In genomic region chrX:9664426-9664825, dm6 we compare ENCODE assay signal across 1 fruit fly cellular context.
TF ChIP-seq lines count a peak whose summit lies in the region.

No protein-coding gene starts in this region.

TF ChIP-seq in whole organism, embryonic, 481 proteins besides CTCF, POLR2A, EP300 and RAD21 (continued from another document):
- TF ChIP-seq CG10462 (GFP tag; optimal IDR thresholded peaks at IDR 0.05; lab: Kevin White, UChicago), result no peak
- TF ChIP-seq CG33557 (GFP tag; optimal IDR thresholded peaks at IDR 0.05; lab: Kevin White, UChicago), result no peak
- TF ChIP-seq CG16863 (GFP tag; optimal IDR thresholded peaks at IDR 0.05; lab: Kevin White, UChicago), result peak; percentile 33
- TF ChIP-seq her (GFP tag; optimal IDR thresholded peaks at IDR 0.05; lab: Kevin White, UChicago), result peak; percentile 51
- no peak for TF ChIP-seq CG6791 (GFP tag; IDR thresholded peaks at IDR 0.05; lab: Robert Waterston, UW; ENCODE audit: partially characterized antibody)
- no peak for TF ChIP-seq p53 (GFP tag; optimal IDR thresholded peaks at IDR 0.05; lab: Kevin White, UChicago)
- no peak for TF ChIP-seq CG11696 (GFP tag; IDR thresholded peaks at IDR 0.05; lab: Robert Waterston, UW)
- peak; percentile 22 for TF ChIP-seq CHES-1-like (GFP tag; optimal IDR thresholded peaks at IDR 0.05; lab: Kevin White, UChicago)
- peak; percentile 56 for TF ChIP-seq phol (tag; optimal IDR thresholded peaks at IDR 0.05; lab: Kevin White, UChicago)
- peak; percentile 8 for TF ChIP-seq CG3995 (GFP tag; optimal IDR thresholded peaks at IDR 0.05; lab: Kevin White, UChicago)
- no peak for TF ChIP-seq cg (GFP tag; optimal IDR thresholded peaks at IDR 0.05; lab: Kevin White, UChicago)
- TF ChIP-seq pros (GFP tag; optimal IDR thresholded peaks at IDR 0.05; lab: Kevin White, UChicago), result no peak
- TF ChIP-seq CG15601 (tag; optimal IDR thresholded peaks at IDR 0.05; lab: Kevin White, UChicago), result peak; percentile 51
- TF ChIP-seq gcm (GFP tag; optimal IDR thresholded peaks at IDR 0.05; lab: Kevin White, UChicago), result peak; percentile 55
- TF ChIP-seq Optix (GFP tag; IDR thresholded peaks at IDR 0.05; lab: Robert Waterston, UW), result 0 out of 3 replicates have a peak, but pooled peaks have one; percentile 14
- 0 out of 2 replicates have a peak, but pooled peaks have one; percentile 24 for TF ChIP-seq Drgx (GFP tag; IDR thresholded peaks at IDR 0.05; lab: Robert Waterston, UW)
- TF ChIP-seq pum (GFP tag; optimal IDR thresholded peaks at IDR 0.05; lab: Kevin White, UChicago), result no peak
- TF ChIP-seq CG3407 (GFP tag; optimal IDR thresholded peaks at IDR 0.05; lab: Kevin White, UChicago), result peak; percentile 6
- TF ChIP-seq Elba2 (GFP tag; optimal IDR thresholded peaks at IDR 0.05; lab: Kevin White, UChicago), result no peak
- TF ChIP-seq CG15696 (tag; optimal IDR thresholded peaks at IDR 0.05; lab: Kevin White, UChicago), result no peak
- TF ChIP-seq CG33213 (GFP tag; optimal IDR thresholded peaks at IDR 0.05; lab: Kevin White, UChicago), result peak; percentile 7
- TF ChIP-seq bbx (GFP tag; IDR thresholded peaks at IDR 0.05; lab: Robert Waterston, UW; ENCODE audit: partially characterized antibody), result no peak
- TF ChIP-seq CG9437 (GFP tag; optimal IDR thresholded peaks at IDR 0.05; lab: Kevin White, UChicago), result peak; percentile 33
- TF ChIP-seq Poxn (GFP tag; IDR thresholded peaks at IDR 0.05; lab: Robert Waterston, UW), result no peak
- TF ChIP-seq Oli (tag; optimal IDR thresholded peaks at IDR 0.05; lab: Kevin White, UChicago), result peak; percentile 58
- peak; percentile 22 for TF ChIP-seq fu2 (GFP tag; optimal IDR thresholded peaks at IDR 0.05; lab: Kevin White, UChicago)
- no peak for TF ChIP-seq Atf-2 (GFP tag; optimal IDR thresholded peaks at IDR 0.05; lab: Kevin White, UChicago)
- peak; percentile 77 for TF ChIP-seq sug (tag; optimal IDR thresholded peaks at IDR 0.05; lab: Kevin White, UChicago)
- TF ChIP-seq CG2712 (tag; optimal IDR thresholded peaks at IDR 0.05; lab: Kevin White, UChicago), result peak; percentile 63
- TF ChIP-seq CG6765 (GFP tag; optimal IDR thresholded peaks at IDR 0.05; lab: Kevin White, UChicago), result no peak
- TF ChIP-seq crc (GFP tag; optimal IDR thresholded peaks at IDR 0.05; lab: Kevin White, UChicago), result no peak
- peak; percentile 37 for TF ChIP-seq Xbp1 (GFP tag; optimal IDR thresholded peaks at IDR 0.05; lab: Kevin White, UChicago)
- peak; percentile 2 for TF ChIP-seq grn (GFP tag; optimal IDR thresholded peaks at IDR 0.05; lab: Kevin White, UChicago)
- 0 out of 3 replicates have a peak, but pooled peaks have one; percentile 45 for TF ChIP-seq dysf (GFP tag; IDR thresholded peaks at IDR 0.05; lab: Robert Waterston, UW)
- no peak for TF ChIP-seq CG3838 (GFP tag; optimal IDR thresholded peaks at IDR 0.05; lab: Kevin White, UChicago)
- 0 out of 3 replicates have a peak, but pooled peaks have one; percentile 33 for TF ChIP-seq H15 (GFP tag; IDR thresholded peaks at IDR 0.05; lab: Robert Waterston, UW)
- TF ChIP-seq Fer2 (tag; optimal IDR thresholded peaks at IDR 0.05; lab: Kevin White, UChicago), result no peak
- no peak for TF ChIP-seq insv (GFP tag; optimal IDR thresholded peaks at IDR 0.05; lab: Kevin White, UChicago)
- TF ChIP-seq ERR (GFP tag; optimal IDR thresholded peaks at IDR 0.05; lab: Kevin White, UChicago), result peak; percentile 40
- TF ChIP-seq unc-4 (GFP tag; IDR thresholded peaks at IDR 0.05; lab: Robert Waterston, UW; ENCODE audit: partially characterized antibody), result no peak
- peak; percentile 52 for TF ChIP-seq CG6254 (GFP tag; optimal IDR thresholded peaks at IDR 0.05; lab: Kevin White, UChicago)
- TF ChIP-seq trem (tag; optimal IDR thresholded peaks at IDR 0.05; lab: Kevin White, UChicago), result peak; percentile 6
- TF ChIP-seq amos (GFP tag; IDR thresholded peaks at IDR 0.05; lab: Robert Waterston, UW; ENCODE audit: partially characterized antibody), result no peak
- TF ChIP-seq Myb (GFP tag; optimal IDR thresholded peaks at IDR 0.05; lab: Kevin White, UChicago), result peak; percentile 24
- TF ChIP-seq NfI (GFP tag; optimal IDR thresholded peaks at IDR 0.05; lab: Kevin White, UChicago), result peak; percentile 45
- no peak for TF ChIP-seq bowl (GFP tag; IDR thresholded peaks at IDR 0.05; lab: Robert Waterston, UW)
- TF ChIP-seq tx (GFP tag; optimal IDR thresholded peaks at IDR 0.05; lab: Kevin White, UChicago), result peak; percentile 20
- no peak for TF ChIP-seq Ptx1 (GFP tag; IDR thresholded peaks at IDR 0.05; lab: Robert Waterston, UW)
- TF ChIP-seq vnd (GFP tag; IDR thresholded peaks at IDR 0.05; lab: Robert Waterston, UW; ENCODE audit: partially characterized antibody), result no peak
- TF ChIP-seq CG43689 (GFP tag; IDR thresholded peaks at IDR 0.05; lab: Robert Waterston, UW), result no peak
- no peak for TF ChIP-seq Hmr (GFP tag; optimal IDR thresholded peaks at IDR 0.05; lab: Kevin White, UChicago)
- no peak for TF ChIP-seq CG17361 (GFP tag; IDR thresholded peaks at IDR 0.05; lab: Robert Waterston, UW)
- TF ChIP-seq CG14441 (GFP tag; IDR thresholded peaks at IDR 0.05; lab: Robert Waterston, UW), result 0 out of 2 replicates have a peak, but pooled peaks have one; percentile 27
- TF ChIP-seq CG11247 (GFP tag; IDR thresholded peaks at IDR 0.05; lab: Robert Waterston, UW), result no peak
- no peak for TF ChIP-seq Side (GFP tag; optimal IDR thresholded peaks at IDR 0.05; lab: Kevin White, UChicago)
- TF ChIP-seq pb (GFP tag; optimal IDR thresholded peaks at IDR 0.05; lab: Kevin White, UChicago), result no peak
- no peak for TF ChIP-seq CG18599 (GFP tag; optimal IDR thresholded peaks at IDR 0.05; lab: Kevin White, UChicago)
- no peak for TF ChIP-seq CrebB (tag; optimal IDR thresholded peaks at IDR 0.05; lab: Kevin White, UChicago)
- TF ChIP-seq chm (GFP tag; IDR thresholded peaks at IDR 0.05; lab: Robert Waterston, UW), result no peak
- TF ChIP-seq sisA (GFP tag; IDR thresholded peaks at IDR 0.05; lab: Robert Waterston, UW), result peak; percentile 43; the same call in 1 of the 2 replicates
- TF ChIP-seq Hey (tag; optimal IDR thresholded peaks at IDR 0.05; lab: Kevin White, UChicago), result no peak
- no peak for TF ChIP-seq pita (GFP tag; optimal IDR thresholded peaks at IDR 0.05; lab: Kevin White, UChicago)
- TF ChIP-seq Nf-YC (tag; optimal IDR thresholded peaks at IDR 0.05; lab: Kevin White, UChicago), result no peak
- TF ChIP-seq CG11093 (GFP tag; IDR thresholded peaks at IDR 0.05; lab: Robert Waterston, UW), result no peak
- peak; percentile 41 for TF ChIP-seq Chrac-16 (GFP tag; optimal IDR thresholded peaks at IDR 0.05; lab: Kevin White, UChicago)
- 0 out of 2 replicates have a peak, but pooled peaks have one; percentile 26 for TF ChIP-seq Awh (GFP tag; IDR thresholded peaks at IDR 0.05; lab: Robert Waterston, UW)
- no peak for TF ChIP-seq Hr78 (GFP tag; optimal IDR thresholded peaks at IDR 0.05; lab: Kevin White, UChicago)
- peak; percentile 44; the same call in 1 of the 2 replicates for TF ChIP-seq Ada2b (GFP tag; IDR thresholded peaks at IDR 0.05; lab: Robert Waterston, UW)
- no peak for TF ChIP-seq lbe (GFP tag; optimal IDR thresholded peaks at IDR 0.05; lab: Kevin White, UChicago)
- TF ChIP-seq Sox100B (GFP tag; optimal IDR thresholded peaks at IDR 0.05; lab: Kevin White, UChicago), result no peak
- no peak for TF ChIP-seq peb (GFP tag; IDR thresholded peaks at IDR 0.05; lab: Robert Waterston, UW)
- no peak for TF ChIP-seq CG7372 (GFP tag; IDR thresholded peaks at IDR 0.05; lab: Robert Waterston, UW)
- TF ChIP-seq CG18764 (GFP tag; optimal IDR thresholded peaks at IDR 0.05; lab: Kevin White, UChicago), result peak; percentile 25
- no peak for TF ChIP-seq Camta (GFP tag; optimal IDR thresholded peaks at IDR 0.05; lab: Kevin White, UChicago)
- no peak for TF ChIP-seq pnt (GFP tag; optimal IDR thresholded peaks at IDR 0.05; lab: Kevin White, UChicago)
- TF ChIP-seq H2.0 (GFP tag; IDR thresholded peaks at IDR 0.05; lab: Robert Waterston, UW), result peak; percentile 46; the same call in 1 of the 2 replicates
- no peak for TF ChIP-seq CG12744 (GFP tag; optimal IDR thresholded peaks at IDR 0.05; lab: Kevin White, UChicago)
- TF ChIP-seq Med (GFP tag; lab: Kevin White, UChicago), result peak; percentile 82
- TF ChIP-seq CG8281 (tag; optimal IDR thresholded peaks at IDR 0.05; lab: Kevin White, UChicago), result no peak
- TF ChIP-seq CG17829 (tag; optimal IDR thresholded peaks at IDR 0.05; lab: Kevin White, UChicago), result peak; percentile 37
- peak; percentile 75 for TF ChIP-seq CG17328 (GFP tag; IDR thresholded peaks at IDR 0.05; lab: Robert Waterston, UW)
- no peak for TF ChIP-seq dimm (GFP tag; IDR thresholded peaks at IDR 0.05; lab: Robert Waterston, UW)
- peak; percentile 66 for TF ChIP-seq row (GFP tag; IDR thresholded peaks at IDR 0.05; lab: Robert Waterston, UW)
- peak; percentile 2 for TF ChIP-seq CG11723 (GFP tag; optimal IDR thresholded peaks at IDR 0.05; lab: Kevin White, UChicago)
- no peak for TF ChIP-seq Eip74EF (GFP tag; optimal IDR thresholded peaks at IDR 0.05; lab: Kevin White, UChicago)
- no peak for TF ChIP-seq mld (GFP tag; IDR thresholded peaks at IDR 0.05; lab: Robert Waterston, UW; ENCODE audit: partially characterized antibody)
- peak; percentile 76 for TF ChIP-seq gem (tag; optimal IDR thresholded peaks at IDR 0.05; lab: Kevin White, UChicago)
- no peak for TF ChIP-seq CG10543 (GFP tag; optimal IDR thresholded peaks at IDR 0.05; lab: Kevin White, UChicago)
- no peak for TF ChIP-seq CG10959 (GFP tag; IDR thresholded peaks at IDR 0.05; lab: Robert Waterston, UW)
- peak; percentile 37 for TF ChIP-seq CG14710 (tag; optimal IDR thresholded peaks at IDR 0.05; lab: Kevin White, UChicago)
- no peak for TF ChIP-seq HLH4C (GFP tag; IDR thresholded peaks at IDR 0.05; lab: Robert Waterston, UW; ENCODE audit: partially characterized antibody)
- no peak for TF ChIP-seq Six4 (GFP tag; optimal IDR thresholded peaks at IDR 0.05; lab: Kevin White, UChicago)
- no peak for TF ChIP-seq ato (GFP tag; IDR thresholded peaks at IDR 0.05; lab: Robert Waterston, UW; ENCODE audit: partially characterized antibody)
- no peak for TF ChIP-seq pan (optimal IDR thresholded peaks at IDR 0.05; lab: Kevin White, UChicago)
- TF ChIP-seq pan (GFP tag; optimal IDR thresholded peaks at IDR 0.05 in 1 of 2, IDR thresholded peaks at IDR 0.05 in 1 of 2), result peak in 1 of 2 experiments; percentile 19
- no peak for TF ChIP-seq Nf-YA (GFP tag; IDR thresholded peaks at IDR 0.05; lab: Robert Waterston, UW)
TF ChIP-seq in whole organism, embryonic: peak in this region for 170.
